Worm (Caenorhabditis elegans) whole organism, L4 larva: ENCODE results near the gene C11E4.6.

Source experiments
- ama-1 ChIP-seq: fragments of 150-350 bp; optimal IDR thresholded peaks from 2 replicates; lab custom pipeline; 2014; ENCODE audit warnings: inconsistent platforms, mixed read lengths
- mdl-1 ChIP-seq, 2 experiments: fragments of 150-350 bp in 1 of 2; sonication (generic microtip) in 1 of 2; optimal IDR thresholded peaks; 2 replicates each; lab custom pipeline; 2014 to 2017; ENCODE audit warnings: missing biosample characterization in 2 of 2, missing genetic modification characterization in 2 of 2
- nhr-11 ChIP-seq: fragments of 150-350 bp; optimal IDR thresholded peaks from 2 replicates; lab custom pipeline; 2014; ENCODE audit warnings: missing biosample characterization, missing genetic modification characterization
- nhr-76 ChIP-seq: fragments of 150-350 bp; optimal IDR thresholded peaks from 2 replicates; lab custom pipeline; 2014; ENCODE audit warnings: missing biosample characterization, missing genetic modification characterization
- pha-4 ChIP-seq, 2 experiments: fragments of 150-350 bp in 1 of 2; fragments of 200-800 bp in 1 of 2; sonication (Bioruptor generic) in 1 of 2; IDR thresholded peaks in 1 of 2; optimal IDR thresholded peaks in 1 of 2; 2 replicates each; pipeline versions ENCODE4 v1.3.6 to Lab custom; 2014 to 2022; ENCODE audit warnings: missing genetic modification characterization in 2 of 2, missing genetic modification reagents in 2 of 2, missing biosample characterization in 1 of 2, missing compliant biosample characterization in 1 of 2
- skn-1 ChIP-seq: fragments of 150-350 bp; optimal IDR thresholded peaks from 2 replicates; lab custom pipeline; 2014; ENCODE audit warnings: missing biosample characterization, missing genetic modification characterization
- unc-62 ChIP-seq, 3 experiments: fragments of 150-350 bp in 1 of 3; sonication (generic microtip); optimal IDR thresholded peaks in 2 of 3; peaks in 1 of 3; 1 replicate in 1 of 3; 2 replicates in 2 of 3; lab custom pipeline; 2014 to 2017; ENCODE audit warnings: missing biosample characterization in 3 of 3, missing genetic modification characterization in 3 of 3, missing genetic modification reagents in 3 of 3, missing genotype in 1 of 3

DNA sequence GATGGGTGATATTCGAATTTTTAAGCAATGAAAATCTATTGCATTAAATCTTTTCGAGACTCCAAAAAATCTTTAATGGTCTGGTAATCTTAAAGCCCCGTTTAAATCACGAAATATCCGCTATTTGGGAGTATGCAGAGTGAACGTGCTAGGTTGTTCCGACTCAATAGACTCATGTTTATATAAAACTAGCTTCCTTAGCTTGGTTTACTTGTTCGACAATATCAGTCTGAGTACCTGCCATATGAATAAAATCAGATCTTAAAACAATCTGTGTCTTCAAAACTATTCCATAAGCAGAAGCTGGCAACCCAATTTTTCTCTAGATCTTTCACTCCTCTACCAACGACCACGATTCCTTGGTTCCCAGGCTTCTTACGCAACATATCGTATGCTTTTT is 7.2 kb upstream of the C11E4.6 start:
- TF ChIP-seq ama-1 (lab: Kevin White, UChicago) (no peak), nhr-11 (tag; lab: Kevin White, UChicago) (no peak), nhr-76 (tag; lab: Kevin White, UChicago) (no peak), mdl-1 (tag; optimal IDR thresholded peaks at IDR 0.05; lab: Kevin White, UChicago) (no peak), pha-4 (GFP tag; IDR thresholded peaks at IDR 0.05; lab: Robert Waterston, UW) (no peak), pha-4 (tag; optimal IDR thresholded peaks at IDR 0.05; lab: Kevin White, UChicago) (no peak), unc-62 (GFP tag; optimal IDR thresholded peaks at IDR 0.05 in 1 of 2; lab: Kevin White, UChicago) (peak in 1 of 2 experiments; percentile 96), unc-62 (tag; optimal IDR thresholded peaks at IDR 0.05; lab: Kevin White, UChicago) (no peak), skn-1 (tag; lab: Kevin White, UChicago) (no peak)
